Fruit fly (Drosophila melanogaster) whole organism, prepupa: Measurements from ENCODE around the gene CG11381.

ENCODE experiments used
- CG10631 ChIP-seq: fragments of 200-800 bp; sonication (Bioruptor generic); optimal IDR thresholded peaks from 2 replicates; lab custom pipeline; 2016; ENCODE audit warnings: missing biosample characterization, missing genetic modification characterization
- CG10669 ChIP-seq: fragments of 200-800 bp; sonication (Bioruptor generic); optimal IDR thresholded peaks from 3 replicates; lab custom pipeline; 2018; ENCODE audit warnings: missing biosample characterization, mild to moderate bottlenecking, missing genetic modification characterization, moderate library complexity
- CG11294 ChIP-seq: fragments of 200-800 bp; sonication (Bioruptor generic); IDR thresholded peaks from 2 replicates; pipeline ENCODE4 v1.3.6; 2022; ENCODE audit warnings: missing biosample characterization, missing genetic modification characterization
- CG11762 ChIP-seq: fragments of 200-800 bp; sonication (Bioruptor generic); optimal IDR thresholded peaks from 3 replicates; lab custom pipeline; 2016; ENCODE audit warnings: missing biosample characterization, missing genetic modification characterization; ENCODE audit not compliant: insufficient read depth
- CG1621 ChIP-seq: fragments of 200-800 bp; sonication (Bioruptor generic); optimal IDR thresholded peaks from 3 replicates; lab custom pipeline; 2018; ENCODE audit warnings: missing biosample characterization, mild to moderate bottlenecking, missing genetic modification characterization
- CG16779 ChIP-seq: fragments of 200-800 bp; sonication (Bioruptor generic); optimal IDR thresholded peaks from 3 replicates; lab custom pipeline; 2017; ENCODE audit warnings: missing biosample characterization, mild to moderate bottlenecking, missing genetic modification characterization
- CG31627 ChIP-seq: fragments of 200-800 bp; sonication (Bioruptor generic); optimal IDR thresholded peaks from 3 replicates; lab custom pipeline; 2016; ENCODE audit warnings: missing biosample characterization, missing genetic modification characterization
- CG32006 ChIP-seq: fragments of 200-800 bp; sonication (Bioruptor generic); optimal IDR thresholded peaks from 3 replicates; lab custom pipeline; 2017; ENCODE audit warnings: missing biosample characterization, mild to moderate bottlenecking, missing genetic modification characterization
- CG34406 ChIP-seq: fragments of 200-800 bp; sonication (Bioruptor generic); optimal IDR thresholded peaks from 3 replicates; lab custom pipeline; 2016; ENCODE audit warnings: missing biosample characterization, missing genetic modification characterization
- CG4318 ChIP-seq: fragments of 200-800 bp; sonication (Bioruptor generic); optimal IDR thresholded peaks from 3 replicates; lab custom pipeline; 2017; ENCODE audit warnings: missing biosample characterization, mild to moderate bottlenecking, missing genetic modification characterization
- CG6276 ChIP-seq: fragments of 200-800 bp; sonication (Bioruptor generic); optimal IDR thresholded peaks from 2 replicates; lab custom pipeline; 2017; ENCODE audit warnings: missing biosample characterization, mild to moderate bottlenecking, missing genetic modification characterization
- CG6792 ChIP-seq: fragments of 200-800 bp; sonication (Bioruptor generic); optimal IDR thresholded peaks from 3 replicates; lab custom pipeline; 2016; ENCODE audit warnings: missing biosample characterization, missing genetic modification characterization
- CG6808 ChIP-seq: fragments of 200-800 bp; sonication (Bioruptor generic); optimal IDR thresholded peaks from 3 replicates; lab custom pipeline; 2017; ENCODE audit warnings: missing biosample characterization, missing genetic modification characterization, mild to moderate bottlenecking, moderate library complexity, missing genetic modification reagents
- CG8319 ChIP-seq: fragments of 200-800 bp; sonication (Bioruptor generic); optimal IDR thresholded peaks from 3 replicates; lab custom pipeline; 2016; ENCODE audit warnings: missing biosample characterization, missing genetic modification characterization
- Eip78C ChIP-seq: fragments of 200-800 bp; sonication (Bioruptor generic); peaks from one replicate; lab custom pipeline; 2016; ENCODE audit warnings: missing biosample characterization, missing genetic modification characterization
- Ets21C ChIP-seq: fragments of 200-800 bp; sonication (Bioruptor generic); optimal IDR thresholded peaks from 3 replicates; lab custom pipeline; 2016; ENCODE audit warnings: missing biosample characterization, missing genetic modification characterization
- Hr38 ChIP-seq: sonication (Bioruptor generic); optimal IDR thresholded peaks from 2 replicates; lab custom pipeline; 2016; ENCODE audit warnings: missing biosample characterization, missing genetic modification characterization
- Hr39 ChIP-seq: fragments of 200-800 bp; sonication (Bioruptor generic); optimal IDR thresholded peaks from 2 replicates; lab custom pipeline; 2016; ENCODE audit warnings: missing biosample characterization, missing genetic modification characterization
- Hr4 ChIP-seq: fragments of 200-800 bp; sonication (Bioruptor generic); optimal IDR thresholded peaks from 3 replicates; lab custom pipeline; 2016; ENCODE audit warnings: missing biosample characterization, missing genetic modification characterization
- Lpt ChIP-seq: fragments of 200-800 bp; sonication (Bioruptor generic); optimal IDR thresholded peaks from 3 replicates; lab custom pipeline; 2016; ENCODE audit warnings: missing biosample characterization, missing genetic modification characterization
- Met ChIP-seq: fragments of 200-800 bp; sonication (Bioruptor generic); optimal IDR thresholded peaks from 3 replicates; lab custom pipeline; 2016; ENCODE audit warnings: missing biosample characterization, missing genetic modification characterization
- Sox102F ChIP-seq: fragments of 200-800 bp; sonication (Bioruptor generic); optimal IDR thresholded peaks from 2 replicates; lab custom pipeline; 2016; ENCODE audit warnings: missing biosample characterization, mild to moderate bottlenecking, missing genetic modification characterization
- Sox14 ChIP-seq: fragments of 200-800 bp; sonication (Bioruptor generic); optimal IDR thresholded peaks from 3 replicates; lab custom pipeline; 2016; ENCODE audit warnings: missing biosample characterization, missing genetic modification characterization
- Sox15 ChIP-seq: fragments of 200-800 bp; sonication (Bioruptor generic); optimal IDR thresholded peaks from 3 replicates; lab custom pipeline; 2016; ENCODE audit warnings: missing biosample characterization, missing genetic modification characterization
- acj6 ChIP-seq: fragments of 200-800 bp; sonication (Bioruptor generic); optimal IDR thresholded peaks from 3 replicates; lab custom pipeline; 2016; ENCODE audit warnings: missing biosample characterization, missing genetic modification characterization
- dsx ChIP-seq: fragments of 200-800 bp; optimal IDR thresholded peaks from 3 replicates; lab custom pipeline; 2019; ENCODE audit warnings: missing biosample characterization, mild to moderate bottlenecking, missing genetic modification characterization, moderate library complexity; ENCODE audit not compliant: poor library complexity, severe bottlenecking
- eg ChIP-seq: fragments of 200-800 bp; sonication (Bioruptor generic); IDR thresholded peaks from 3 replicates; pipeline ENCODE4 v1.3.6; 2022; ENCODE audit warnings: missing biosample characterization, missing genetic modification characterization
- esn ChIP-seq: fragments of 200-800 bp; sonication (Bioruptor generic); optimal IDR thresholded peaks from 2 replicates; lab custom pipeline; 2016; ENCODE audit warnings: missing biosample characterization, mild to moderate bottlenecking, missing genetic modification characterization, moderate library complexity
- fd59A ChIP-seq: fragments of 200-800 bp; sonication (Bioruptor generic); optimal IDR thresholded peaks from 2 replicates; lab custom pipeline; 2017; ENCODE audit warnings: missing biosample characterization, mild to moderate bottlenecking, missing genetic modification characterization, missing genetic modification reagents
- fd85E ChIP-seq: fragments of 200-800 bp; sonication (Bioruptor generic); optimal IDR thresholded peaks from 3 replicates; lab custom pipeline; 2016; ENCODE audit warnings: missing biosample characterization, missing genetic modification characterization
- fkh ChIP-seq: fragments of 200-800 bp; sonication (Bioruptor generic); optimal IDR thresholded peaks from 3 replicates; lab custom pipeline; 2017; ENCODE audit warnings: missing biosample characterization, mild to moderate bottlenecking, missing genetic modification characterization, moderate library complexity
- lz ChIP-seq: fragments of 200-800 bp; sonication (Bioruptor generic); optimal IDR thresholded peaks from 3 replicates; lab custom pipeline; 2016; ENCODE audit warnings: missing biosample characterization, missing genetic modification characterization
- net ChIP-seq: fragments of 200-800 bp; sonication (Bioruptor generic); optimal IDR thresholded peaks from 3 replicates; lab custom pipeline; 2016; ENCODE audit warnings: missing biosample characterization, missing genetic modification characterization
- pdm3 ChIP-seq: fragments of 200-800 bp; sonication (Bioruptor generic); optimal IDR thresholded peaks from 3 replicates; lab custom pipeline; 2016; ENCODE audit warnings: missing biosample characterization, missing genetic modification characterization
- salr ChIP-seq, 2 experiments: fragments of 200-800 bp; sonication (Bioruptor generic); optimal IDR thresholded peaks; 3 replicates each; lab custom pipeline; 2016 to 2018; ENCODE audit warnings: missing biosample characterization in 2 of 2, missing genetic modification characterization in 2 of 2, mild to moderate bottlenecking in 1 of 2
- spab ChIP-seq: fragments of 200-800 bp; sonication (Bioruptor generic); optimal IDR thresholded peaks from 2 replicates; lab custom pipeline; 2017; ENCODE audit warnings: missing biosample characterization, mild to moderate bottlenecking, missing genetic modification characterization, missing genetic modification reagents
- ss ChIP-seq, 2 experiments: fragments of 200-800 bp; sonication (Bioruptor generic); optimal IDR thresholded peaks; 2 replicates in 1 of 2; 3 replicates in 1 of 2; lab custom pipeline; 2017 to 2018; ENCODE audit warnings: mild to moderate bottlenecking in 2 of 2, missing biosample characterization in 2 of 2, missing genetic modification characterization in 2 of 2, moderate library complexity in 1 of 2
- svp ChIP-seq: fragments of 200-800 bp; sonication (Bioruptor generic); peaks from one replicate; lab custom pipeline; 2016; ENCODE audit warnings: missing biosample characterization, missing genetic modification characterization
- topi ChIP-seq: fragments of 200-800 bp; sonication (Bioruptor generic); optimal IDR thresholded peaks from 3 replicates; lab custom pipeline; 2016; ENCODE audit warnings: missing biosample characterization, missing genetic modification characterization
- vri ChIP-seq: fragments of 200-800 bp; sonication (Bioruptor generic); optimal IDR thresholded peaks from 3 replicates; lab custom pipeline; 2016; ENCODE audit warnings: missing biosample characterization, mild to moderate bottlenecking, missing genetic modification characterization

The CG11381 gene

dm6 chrX:1231707-1232106 is 28.1 kb downstream of the CG11381 start (continued):
- TF ChIP-seq vri (GFP tag; lab: Kevin White, UChicago) (no peak), CG4318 (GFP tag; lab: Kevin White, UChicago) (peak; percentile 35), topi (GFP tag; lab: Kevin White, UChicago) (no peak), CG34406 (GFP tag; lab: Kevin White, UChicago) (no peak), CG11762 (GFP tag; lab: Kevin White, UChicago) (no peak), Sox102F (GFP tag; lab: Kevin White, UChicago) (no peak), CG11294 (GFP tag; lab: Robert Waterston, UW) (no peak), Eip78C (GFP tag; lab: Kevin White, UChicago) (peak; percentile 20), Lpt (GFP tag; lab: Kevin White, UChicago) (no peak), CG10669 (GFP tag; lab: Kevin White, UChicago) (peak; percentile 23), acj6 (GFP tag; lab: Kevin White, UChicago) (no peak), CG6808 (GFP tag; lab: Kevin White, UChicago) (no peak), pdm3 (GFP tag; lab: Kevin White, UChicago) (no peak), lz (GFP tag; lab: Kevin White, UChicago) (no peak)

DNA sequence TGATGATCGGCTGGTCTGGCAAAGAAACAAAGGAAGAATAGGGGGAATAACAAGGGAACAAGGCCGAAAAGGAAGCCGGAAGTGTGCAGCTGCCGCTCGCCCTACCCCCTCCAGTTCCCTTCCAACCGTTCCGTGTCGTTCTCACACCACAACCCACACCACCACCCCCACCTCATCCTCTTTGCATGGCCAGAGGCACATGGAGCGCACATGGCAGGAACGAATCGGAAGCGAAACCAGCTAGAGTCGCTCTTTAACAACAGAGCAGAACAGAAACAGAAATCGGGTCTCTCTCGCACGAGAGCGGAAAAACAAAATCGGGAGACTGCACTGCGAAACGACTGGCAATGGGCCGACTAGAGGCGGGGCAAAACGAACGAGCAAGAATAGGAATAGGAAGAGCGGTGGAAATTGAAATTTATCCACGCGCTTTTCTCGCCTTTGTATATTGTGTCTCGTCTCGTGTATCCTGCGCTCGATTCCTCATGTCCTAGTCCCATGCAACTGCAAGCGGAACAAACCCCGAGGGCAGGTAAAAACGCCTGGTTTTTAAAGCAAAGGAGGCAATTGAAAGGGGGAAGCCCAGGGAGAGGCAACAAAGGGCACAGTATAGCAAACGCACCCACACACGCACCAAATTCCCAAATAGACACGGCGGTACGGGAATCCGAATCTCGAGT is 29.1 kb downstream of the CG11381 start:
- no peak for TF ChIP-seq Met (GFP tag; lab: Kevin White, UChicago)
- peak; percentile 10 for TF ChIP-seq CG1621 (tag; lab: Kevin White, UChicago)
- TF ChIP-seq fd85E (GFP tag; lab: Kevin White, UChicago): no peak
- no peak for TF ChIP-seq CG31627 (GFP tag; lab: Kevin White, UChicago)
- TF ChIP-seq Eip78C (GFP tag; lab: Kevin White, UChicago): peak; percentile 26
- TF ChIP-seq dsx (GFP tag; lab: Kevin White, UChicago): peak; percentile 12
- TF ChIP-seq esn (GFP tag; lab: Kevin White, UChicago): no peak
- TF ChIP-seq Lpt (GFP tag; lab: Kevin White, UChicago): no peak
- TF ChIP-seq CG16779 (tag; lab: Kevin White, UChicago): no peak
- TF ChIP-seq, all 60 proteins: peak for 3

- TF ChIP-seq net (GFP tag; lab: Kevin White, UChicago): no peak
- TF ChIP-seq dsx (GFP tag; lab: Kevin White, UChicago): peak; percentile 80
- no peak for TF ChIP-seq spab (GFP tag; lab: Kevin White, UChicago)
- TF ChIP-seq CG6276 (GFP tag; lab: Kevin White, UChicago): no peak
- no peak for TF ChIP-seq fd59A (GFP tag; lab: Kevin White, UChicago)
- TF ChIP-seq CG6792: no peak
- TF ChIP-seq svp: no peak
- no peak for TF ChIP-seq CG32006 (GFP tag; lab: Kevin White, UChicago)
- TF ChIP-seq Sox14: peak; percentile 34
- TF ChIP-seq acj6 (GFP tag; lab: Kevin White, UChicago): no peak
Observed at dm6 chrX:1233989-1234388, 30.4 kb downstream of the CG11381 start.

DNA sequence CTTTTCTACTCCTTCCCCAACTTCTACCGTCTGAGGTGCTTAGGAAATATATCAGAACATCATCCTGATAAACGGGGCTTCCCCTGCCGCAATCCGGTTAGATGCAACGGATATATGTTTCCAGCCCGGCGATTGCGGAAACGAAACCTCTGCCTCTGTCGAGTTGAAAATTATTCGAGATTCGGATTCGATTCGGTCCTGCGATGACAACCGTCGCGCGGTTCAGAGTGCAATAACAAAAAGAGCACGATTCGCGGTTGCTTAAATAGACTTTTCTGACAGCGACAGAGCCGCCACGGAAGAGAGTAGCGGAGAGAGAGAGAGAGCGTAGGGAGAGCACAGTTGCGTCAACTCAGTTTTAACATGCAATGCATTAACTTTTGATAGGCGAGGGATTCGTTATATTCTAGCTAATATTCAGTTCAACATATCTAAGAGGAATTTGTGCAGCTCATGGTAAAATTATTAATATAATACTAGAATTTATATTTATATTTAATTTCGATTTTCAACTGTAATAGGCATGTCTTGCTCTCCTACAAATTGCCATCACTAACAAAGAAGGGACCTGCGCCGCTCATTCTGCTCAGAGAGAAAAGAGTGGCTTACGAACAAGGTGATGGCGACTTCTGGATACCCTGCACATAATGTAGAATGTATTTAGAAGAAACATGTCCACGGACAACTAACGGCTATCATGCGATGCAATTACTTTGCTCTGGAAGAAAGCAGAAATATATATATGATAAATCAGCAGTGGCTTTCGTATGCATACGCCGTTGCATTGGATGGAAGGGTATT is 31.4 kb downstream of the CG11381 start:
- TF ChIP-seq ss (GFP tag; optimal IDR thresholded peaks at IDR 0.05; lab: Kevin White, UChicago): peak; percentile 78 to 88
- peak; percentile 84 for TF ChIP-seq CG10631 (GFP tag; lab: Kevin White, UChicago)
- no peak for TF ChIP-seq Hr38 (GFP tag; lab: Kevin White, UChicago)
- peak; percentile 84 for TF ChIP-seq CG31627 (GFP tag; lab: Kevin White, UChicago)
- peak; percentile 49 for TF ChIP-seq CG8319 (GFP tag; lab: Kevin White, UChicago)
- TF ChIP-seq Ets21C (GFP tag; lab: Kevin White, UChicago): peak; percentile 78
- TF ChIP-seq Sox15: peak; percentile 52
- peak; percentile 92 for TF ChIP-seq Sox14
- peak; percentile 76 for TF ChIP-seq spab (GFP tag; lab: Kevin White, UChicago)
- peak; percentile 91 for TF ChIP-seq Met (GFP tag; lab: Kevin White, UChicago)
- peak; percentile 86 for TF ChIP-seq Hr39 (GFP tag; lab: Kevin White, UChicago)
- peak; percentile 90 for TF ChIP-seq Sox102F (GFP tag; lab: Kevin White, UChicago)
- peak; percentile 86 for TF ChIP-seq Hr4
- peak; percentile 31 for TF ChIP-seq fkh
- peak; percentile 77 for TF ChIP-seq fd59A (GFP tag; lab: Kevin White, UChicago)
- TF ChIP-seq CG6276 (GFP tag; lab: Kevin White, UChicago): peak; percentile 80
- peak; percentile 60 to 84 for TF ChIP-seq salr (GFP tag; optimal IDR thresholded peaks at IDR 0.05; lab: Kevin White, UChicago)
- peak; percentile 67 for TF ChIP-seq CG16779 (tag; lab: Kevin White, UChicago)
- peak; percentile 71 for TF ChIP-seq CG6792
- TF ChIP-seq eg (GFP tag; lab: Robert Waterston, UW): peak; percentile 83
- peak; percentile 87 for TF ChIP-seq dsx (GFP tag; lab: Kevin White, UChicago)
- peak; percentile 90 for TF ChIP-seq esn (GFP tag; lab: Kevin White, UChicago)
